Fruit fly (Drosophila melanogaster): ENCODE data around the gene Cap-H2.

DNA sequence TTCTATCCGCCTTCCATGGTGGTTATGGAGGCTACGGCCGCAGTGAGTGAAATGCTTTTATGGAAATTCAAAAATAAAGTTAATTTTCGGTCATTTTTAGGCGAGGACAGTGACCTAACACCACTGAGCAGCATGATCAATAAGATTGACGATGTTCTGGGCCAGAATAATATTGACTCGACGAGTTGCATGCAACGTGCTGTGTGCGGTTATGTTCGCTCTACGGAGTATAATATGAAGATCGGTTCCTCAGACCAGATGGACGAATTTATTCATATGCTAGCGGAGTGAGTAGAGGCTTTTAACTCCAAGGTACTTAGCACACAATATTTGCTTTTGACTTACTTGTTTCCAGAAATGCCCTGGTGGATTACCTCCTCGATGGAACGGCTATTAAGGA, 19.1 kb downstream of the Cap-H2 start:
- TF ChIP-seq CG5204 (GFP tag; optimal IDR thresholded peaks at IDR 0.05) (no peak), ovo (GFP tag; optimal IDR thresholded peaks at IDR 0.05) (no peak), kay (GFP tag; ENCODE audit: borderline replicate concordance) (no peak)
